Worm (Caenorhabditis elegans) whole organism, L4 larva: Measurements from ENCODE around the gene C55A6.10.

Experiments
- D1046.2 ChIP-seq: fragments of 200-800 bp; sonication (Bioruptor generic); IDR thresholded peaks from 2 replicates; pipeline ENCODE4 v1.3.6; 2022; ENCODE audit warnings: missing genetic modification characterization, missing compliant biosample characterization
- F44E2.7 ChIP-seq: fragments of 200-800 bp; sonication (Bioruptor generic); IDR thresholded peaks from 2 replicates; pipeline ENCODE4 v2.1.2; 2022; ENCODE audit warnings: missing genetic modification characterization, missing compliant biosample characterization
- F49E8.2 ChIP-seq: sonication (generic microtip); optimal IDR thresholded peaks from 2 replicates; lab custom pipeline; 2016; ENCODE audit warnings: missing compliant biosample characterization, mild to moderate bottlenecking, missing genetic modification characterization, borderline replicate concordance
- R02D3.7 ChIP-seq: fragments of 150-350 bp; sonication (generic microtip); optimal IDR thresholded peaks from 3 replicates; lab custom pipeline; 2014; ENCODE audit warnings: missing biosample characterization, missing genetic modification characterization
- T20F7.1 ChIP-seq: fragments of 200-800 bp; sonication (Bioruptor generic); optimal IDR thresholded peaks from 2 replicates; lab custom pipeline; 2018; ENCODE audit warnings: mild to moderate bottlenecking, missing genetic modification characterization, missing compliant biosample characterization
- T26A8.4 ChIP-seq: fragments of 200-800 bp; sonication (Bioruptor generic); IDR thresholded peaks from 2 replicates; pipeline ENCODE4 v1.3.6; 2022; ENCODE audit warnings: missing genetic modification characterization, missing compliant biosample characterization
- Y5F2A.4 ChIP-seq: fragments of 200-800 bp; sonication (Bioruptor generic); optimal IDR thresholded peaks from 2 replicates; lab custom pipeline; 2018; ENCODE audit warnings: mild to moderate bottlenecking, missing genetic modification characterization, missing compliant biosample characterization
- ZK337.2 ChIP-seq: fragments of 200-800 bp; sonication (Bioruptor generic); IDR thresholded peaks from 2 replicates; pipeline ENCODE4 v1.3.6; 2022; ENCODE audit warnings: missing genetic modification reagents, missing genetic modification characterization, missing compliant biosample characterization
- aha-1 ChIP-seq: fragments of 150-350 bp; peaks from one replicate; lab custom pipeline; 2014; ENCODE audit warnings: missing biosample characterization, missing genetic modification characterization
- ceh-20 ChIP-seq: fragments of 200-800 bp; sonication (Bioruptor generic); IDR thresholded peaks from 2 replicates; pipeline ENCODE4 v1.3.6; 2022; ENCODE audit warnings: missing genetic modification reagents, missing genetic modification characterization, missing compliant biosample characterization
- ceh-28 ChIP-seq: fragments of 150-350 bp; optimal IDR thresholded peaks from 2 replicates; lab custom pipeline; 2014; ENCODE audit warnings: missing biosample characterization, missing genetic modification reagents, missing genetic modification characterization
- ceh-44 ChIP-seq: fragments of 200-800 bp; sonication (Bioruptor generic); IDR thresholded peaks from 2 replicates; pipeline ENCODE4 v1.3.6; 2022; ENCODE audit warnings: missing genetic modification reagents, missing genetic modification characterization, missing compliant biosample characterization
- ceh-82 ChIP-seq: sonication (generic microtip); optimal IDR thresholded peaks from 2 replicates; lab custom pipeline; 2017; ENCODE audit warnings: missing biosample characterization, missing genetic modification characterization
- ctbp-1 ChIP-seq: fragments of 200-800 bp; sonication (Bioruptor generic); IDR thresholded peaks from 2 replicates; pipeline ENCODE4 v1.3.6; 2022; ENCODE audit warnings: missing genetic modification reagents, missing genetic modification characterization, missing compliant biosample characterization
- dmd-6 ChIP-seq: fragments of 200-800 bp; sonication (Bioruptor generic); IDR thresholded peaks from 2 replicates; pipeline ENCODE4 v1.3.6; 2022; ENCODE audit warnings: missing genetic modification reagents, missing genetic modification characterization, missing compliant biosample characterization
- dmd-9 ChIP-seq: fragments of 200-800 bp; sonication (Bioruptor generic); IDR thresholded peaks from 2 replicates; pipeline ENCODE4 v1.3.6; 2022; ENCODE audit warnings: missing genetic modification reagents, missing genetic modification characterization, missing compliant biosample characterization
- dve-1 ChIP-seq: sonication (generic microtip); optimal IDR thresholded peaks from 2 replicates; lab custom pipeline; 2017; ENCODE audit warnings: antibody characterized with exemption, mild to moderate bottlenecking, missing genetic modification characterization, missing compliant biosample characterization; ENCODE audit not compliant: insufficient read depth
- egl-43 ChIP-seq: fragments of 200-800 bp; sonication (Bioruptor generic); IDR thresholded peaks from 2 replicates; pipeline ENCODE4 v1.3.6; 2022; ENCODE audit warnings: missing genetic modification reagents, missing genetic modification characterization, missing compliant biosample characterization
- fkh-10 ChIP-seq: fragments of 150-350 bp; optimal IDR thresholded peaks from 2 replicates; lab custom pipeline; 2014; ENCODE audit warnings: missing biosample characterization, missing genetic modification reagents, missing genetic modification characterization
- gei-8 ChIP-seq: fragments of 200-800 bp; sonication (Bioruptor generic); optimal IDR thresholded peaks from 2 replicates; lab custom pipeline; 2018; ENCODE audit warnings: mild to moderate bottlenecking, missing genetic modification characterization, missing compliant biosample characterization
- hif-1 ChIP-seq, 2 experiments: sonication (generic microtip); optimal IDR thresholded peaks; 2 replicates each; lab custom pipeline; 2016 to 2017; ENCODE audit warnings: missing compliant biosample characterization in 2 of 2, missing genetic modification characterization in 2 of 2, missing genetic modification reagents in 2 of 2, missing genotype in 2 of 2, mild to moderate bottlenecking in 1 of 2
- hlh-11 ChIP-seq: fragments of 200-800 bp; sonication (Bioruptor generic); optimal IDR thresholded peaks from 2 replicates; lab custom pipeline; 2018; ENCODE audit warnings: mild to moderate bottlenecking, missing genetic modification characterization, missing compliant biosample characterization
- hlh-30 ChIP-seq: sonication (generic microtip); optimal IDR thresholded peaks from 2 replicates; lab custom pipeline; 2017; ENCODE audit warnings: antibody characterized with exemption, mild to moderate bottlenecking, missing genetic modification characterization, missing compliant biosample characterization; ENCODE audit not compliant: insufficient read depth
- hmg-1.1 ChIP-seq: fragments of 200-800 bp; sonication (Bioruptor generic); IDR thresholded peaks from 2 replicates; pipeline ENCODE4 v1.3.6; 2022; ENCODE audit warnings: missing genetic modification reagents, missing genetic modification characterization, missing compliant biosample characterization
- jun-1 ChIP-seq: fragments of 150-350 bp; optimal IDR thresholded peaks from 2 replicates; lab custom pipeline; 2014; ENCODE audit warnings: missing biosample characterization, missing genetic modification reagents, missing genetic modification characterization
- lin-1 ChIP-seq: fragments of 200-800 bp; sonication (Bioruptor generic); IDR thresholded peaks from 2 replicates; pipeline ENCODE4 v1.3.6; 2022; ENCODE audit warnings: missing genetic modification reagents, missing genetic modification characterization, missing compliant biosample characterization
- lin-29 ChIP-seq: fragments of 200-800 bp; sonication (Bioruptor generic); IDR thresholded peaks from 2 replicates; pipeline ENCODE4 v1.3.6; 2022; ENCODE audit warnings: missing genetic modification reagents, missing genetic modification characterization, missing compliant biosample characterization
- lin-38 ChIP-seq: fragments of 200-800 bp; sonication (Bioruptor generic); IDR thresholded peaks from 2 replicates; pipeline ENCODE4 v1.3.6; 2022; ENCODE audit warnings: missing genetic modification reagents, missing genetic modification characterization, missing compliant biosample characterization
- lin-39 ChIP-seq: fragments of 150-350 bp; optimal IDR thresholded peaks from 2 replicates; lab custom pipeline; 2014; ENCODE audit warnings: missing biosample characterization, missing genetic modification reagents, missing genetic modification characterization
- lsy-2 ChIP-seq, 2 experiments: fragments of 150-350 bp in 1 of 2; sonication (generic microtip) in 1 of 2; optimal IDR thresholded peaks; 2 replicates each; lab custom pipeline; 2014 to 2017; ENCODE audit warnings: missing biosample characterization in 2 of 2, missing genetic modification characterization in 2 of 2
- mdl-1 ChIP-seq, 2 experiments: fragments of 150-350 bp in 1 of 2; sonication (generic microtip) in 1 of 2; optimal IDR thresholded peaks; 2 replicates each; lab custom pipeline; 2014 to 2017; ENCODE audit warnings: missing biosample characterization in 2 of 2, missing genetic modification characterization in 2 of 2
- mep-1 ChIP-seq: fragments of 150-350 bp; sonication (generic microtip); optimal IDR thresholded peaks from 3 replicates; lab custom pipeline; 2014; ENCODE audit warnings: missing biosample characterization, missing genetic modification characterization
- mes-2 ChIP-seq: sonication (generic microtip); optimal IDR thresholded peaks from 2 replicates; lab custom pipeline; 2016; ENCODE audit warnings: missing genotype, mild to moderate bottlenecking, missing genetic modification characterization, missing compliant biosample characterization; ENCODE audit not compliant: poor library complexity, severe bottlenecking
- mxl-3 ChIP-seq: fragments of 200-800 bp; sonication (Bioruptor generic); optimal IDR thresholded peaks from 2 replicates; lab custom pipeline; 2018; ENCODE audit warnings: mild to moderate bottlenecking, missing genetic modification characterization, missing compliant biosample characterization
- nhr-10 ChIP-seq: fragments of 150-350 bp; optimal IDR thresholded peaks from 2 replicates; lab custom pipeline; 2014; ENCODE audit warnings: missing biosample characterization, missing genetic modification characterization
- nhr-102 ChIP-seq: sonication (generic microtip); optimal IDR thresholded peaks from 2 replicates; lab custom pipeline; 2016; ENCODE audit warnings: mild to moderate bottlenecking, missing genetic modification characterization, moderate library complexity, missing compliant biosample characterization
- nhr-111 ChIP-seq: fragments of 200-800 bp; sonication (Bioruptor generic); optimal IDR thresholded peaks from 2 replicates; lab custom pipeline; 2018; ENCODE audit warnings: mild to moderate bottlenecking, missing genetic modification characterization, missing compliant biosample characterization
- nhr-25 ChIP-seq: sonication (generic microtip); optimal IDR thresholded peaks from 2 replicates; lab custom pipeline; 2017; ENCODE audit warnings: missing genetic modification characterization, mild to moderate bottlenecking, missing compliant biosample characterization, antibody characterized with exemption, moderate library complexity, borderline replicate concordance; ENCODE audit not compliant: insufficient read depth
- nhr-28 ChIP-seq: fragments of 150-350 bp; optimal IDR thresholded peaks from 2 replicates; lab custom pipeline; 2014; ENCODE audit warnings: missing biosample characterization, missing genetic modification characterization
- nhr-48 ChIP-seq: sonication (generic microtip); optimal IDR thresholded peaks from 2 replicates; lab custom pipeline; 2016; ENCODE audit warnings: mild to moderate bottlenecking, missing genetic modification characterization, missing compliant biosample characterization
- rbr-2 ChIP-seq: sonication (generic microtip); optimal IDR thresholded peaks from 2 replicates; lab custom pipeline; 2016; ENCODE audit warnings: missing genotype, missing genetic modification characterization, missing compliant biosample characterization
- set-16 ChIP-seq: fragments of 200-800 bp; sonication (Bioruptor generic); IDR thresholded peaks from 2 replicates; pipeline ENCODE4 v1.3.6; 2022; ENCODE audit warnings: missing genetic modification reagents, missing genetic modification characterization, missing compliant biosample characterization
- tag-97 ChIP-seq: fragments of 200-800 bp; sonication (Bioruptor generic); IDR thresholded peaks from 2 replicates; pipeline ENCODE4 v1.3.6; 2022; ENCODE audit warnings: missing genetic modification characterization, missing compliant biosample characterization
- unc-62 ChIP-seq, 3 experiments: fragments of 150-350 bp in 1 of 3; sonication (generic microtip); optimal IDR thresholded peaks in 2 of 3; peaks in 1 of 3; 1 replicate in 1 of 3; 2 replicates in 2 of 3; lab custom pipeline; 2014 to 2017; ENCODE audit warnings: missing biosample characterization in 3 of 3, missing genetic modification characterization in 3 of 3, missing genetic modification reagents in 3 of 3, missing genotype in 1 of 3
- zag-1 ChIP-seq: fragments of 150-350 bp; optimal IDR thresholded peaks from 2 replicates; lab custom pipeline; 2014; ENCODE audit warnings: missing biosample characterization, missing genetic modification characterization

C55A6.10 gene

DNA sequence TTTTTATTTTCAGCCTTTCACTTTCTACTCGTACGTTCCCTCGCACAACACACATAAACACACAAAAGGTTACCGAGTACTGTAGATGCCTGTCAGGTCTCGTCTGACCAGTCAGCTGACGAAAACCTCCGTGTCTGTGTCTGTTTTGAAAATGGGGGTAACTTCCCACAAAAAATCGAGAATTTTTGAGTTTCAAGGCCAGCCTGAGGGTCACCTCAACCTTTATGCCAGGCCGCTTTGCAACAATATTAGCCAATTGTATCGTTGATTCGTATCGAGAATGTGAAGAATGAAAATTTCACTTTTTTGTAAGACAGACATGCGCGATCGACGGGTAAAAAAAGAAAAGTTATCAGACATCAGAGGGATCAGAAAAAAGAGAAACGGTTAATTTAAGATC, 26.0 kb downstream of the C55A6.10 start:
- TF ChIP-seq aha-1 (tag; lab: Kevin White, UChicago) (no peak), Y5F2A.4 (no peak), mep-1 (tag; lab: Kevin White, UChicago) (peak; percentile 50), dmd-9 (GFP tag; lab: Robert Waterston, UW) (no peak), zag-1 (tag; lab: Kevin White, UChicago) (no peak), hlh-11 (tag; lab: Kevin White, UChicago) (peak; percentile 38), egl-43 (no peak), dmd-6 (peak; percentile 31), ceh-28 (tag; lab: Kevin White, UChicago) (no peak), lsy-2 (tag; optimal IDR thresholded peaks at IDR 0.05; lab: Kevin White, UChicago) (peak; percentile 14 to 59), fkh-10 (GFP tag; lab: Kevin White, UChicago) (no peak), R02D3.7 (tag; lab: Kevin White, UChicago) (no peak), jun-1 (tag; lab: Kevin White, UChicago) (no peak), T20F7.1 (GFP tag; lab: Kevin White, UChicago) (no peak), lin-1 (no peak), ceh-82 (tag; lab: Kevin White, UChicago) (no peak), hif-1 (tag; optimal IDR thresholded peaks at IDR 0.05; lab: Kevin White, UChicago) (no peak), nhr-48 (tag; lab: Kevin White, UChicago) (no peak), nhr-111 (GFP tag; lab: Kevin White, UChicago) (no peak), nhr-28 (tag; lab: Kevin White, UChicago) (peak; percentile 51), lin-29 (GFP tag; lab: Robert Waterston, UW) (peak; percentile 50; the same call in 1 of the 2 replicates), nhr-102 (tag; lab: Kevin White, UChicago) (no peak), ceh-20 (GFP tag; lab: Robert Waterston, UW) (0 out of 2 replicates have a peak, but pooled peaks have one; percentile 10), nhr-25 (tag; lab: Kevin White, UChicago) (peak; percentile 87), mes-2 (tag; lab: Kevin White, UChicago) (peak; percentile 3), set-16 (no peak), lin-38 (GFP tag; lab: Robert Waterston, UW) (0 out of 2 replicates have a peak, but pooled peaks have one; percentile 27), F44E2.7 (no peak), tag-97 (GFP tag; lab: Robert Waterston, UW) (no peak), unc-62 (GFP tag; optimal IDR thresholded peaks at IDR 0.05 in 1 of 2; lab: Kevin White, UChicago) (peak in 1 of 2 experiments; percentile 48), unc-62 (tag; optimal IDR thresholded peaks at IDR 0.05; lab: Kevin White, UChicago) (no peak), nhr-10 (no peak), hlh-30 (peak; percentile 82), lin-39 (tag; lab: Kevin White, UChicago) (no peak), ZK337.2 (no peak), mdl-1 (tag; optimal IDR thresholded peaks at IDR 0.05; lab: Kevin White, UChicago) (peak in 1 of 2 experiments; percentile 7), D1046.2 (GFP tag; lab: Robert Waterston, UW) (no peak)

- TF ChIP-seq hif-1 (tag; optimal IDR thresholded peaks at IDR 0.05; lab: Kevin White, UChicago): peak in 1 of 2 experiments; percentile 71
- no peak for TF ChIP-seq ceh-44 (GFP tag; lab: Robert Waterston, UW)
- TF ChIP-seq ctbp-1 (GFP tag; lab: Robert Waterston, UW): peak; percentile 43; the same call in 1 of the 2 replicates
- TF ChIP-seq gei-8: peak; percentile 73
- TF ChIP-seq aha-1 (tag; lab: Kevin White, UChicago): peak; percentile 88
- peak in 1 of 2 experiments; percentile 98 for TF ChIP-seq unc-62 (GFP tag; optimal IDR thresholded peaks at IDR 0.05 in 1 of 2; lab: Kevin White, UChicago)
- no peak for TF ChIP-seq unc-62 (tag; optimal IDR thresholded peaks at IDR 0.05; lab: Kevin White, UChicago)
- TF ChIP-seq T26A8.4 (GFP tag; lab: Robert Waterston, UW): 0 out of 2 replicates have a peak, but pooled peaks have one; percentile 40
- TF ChIP-seq mxl-3 (GFP tag; lab: Kevin White, UChicago): peak; percentile 98
- TF ChIP-seq lin-29 (GFP tag; lab: Robert Waterston, UW): 0 out of 2 replicates have a peak, but pooled peaks have one; percentile 29
- TF ChIP-seq rbr-2 (tag; lab: Kevin White, UChicago): peak; percentile 49
- TF ChIP-seq hmg-1.1 (GFP tag; lab: Robert Waterston, UW): peak; percentile 62
- no peak for TF ChIP-seq nhr-111 (GFP tag; lab: Kevin White, UChicago)
- no peak for TF ChIP-seq F49E8.2
- TF ChIP-seq nhr-25 (tag; lab: Kevin White, UChicago): peak; percentile 80
- peak; percentile 92 for TF ChIP-seq dve-1
- peak; percentile 63 for TF ChIP-seq mes-2 (tag; lab: Kevin White, UChicago)
- peak; percentile 71 for TF ChIP-seq T20F7.1 (GFP tag; lab: Kevin White, UChicago)
- no peak for TF ChIP-seq R02D3.7 (tag; lab: Kevin White, UChicago)
- TF ChIP-seq mdl-1 (tag; optimal IDR thresholded peaks at IDR 0.05; lab: Kevin White, UChicago): peak; percentile 78 to 96
Measured at ce11 chrV:11531831-11532534, 26.8 kb downstream of the C55A6.10 start.
